Worm (Caenorhabditis elegans) whole organism, L3 larva: Measurements from ENCODE around the gene F07B10.7.

Experiments
- ama-1 ChIP-seq: fragments of 150-350 bp; optimal IDR thresholded peaks from 2 replicates; lab custom pipeline; 2018
- ceh-16 ChIP-seq: sonication (generic microtip); optimal IDR thresholded peaks from 2 replicates; lab custom pipeline; 2017; ENCODE audit warnings: missing biosample characterization, missing genetic modification characterization
- ceh-28 ChIP-seq: fragments of 150-350 bp; optimal IDR thresholded peaks from 2 replicates; lab custom pipeline; 2014; ENCODE audit warnings: missing biosample characterization, missing genetic modification reagents, missing genetic modification characterization
- ceh-82 ChIP-seq: fragments of 150-350 bp; optimal IDR thresholded peaks from 2 replicates; lab custom pipeline; 2014; ENCODE audit warnings: missing biosample characterization, missing genetic modification characterization
- ceh-9 ChIP-seq: sonication (generic microtip); optimal IDR thresholded peaks from 2 replicates; lab custom pipeline; 2018; ENCODE audit warnings: missing biosample characterization, missing genetic modification characterization
- daf-12 ChIP-seq: fragments of 150-350 bp; optimal IDR thresholded peaks from 2 replicates; lab custom pipeline; 2014; ENCODE audit warnings: missing biosample characterization, missing genetic modification reagents, missing genetic modification characterization
- egl-27 ChIP-seq: sonication (generic microtip); optimal IDR thresholded peaks from 4 replicates; lab custom pipeline; 2017; ENCODE audit warnings: missing biosample characterization, missing genetic modification reagents, missing genetic modification characterization
- elt-1 ChIP-seq: fragments of 150-350 bp; optimal IDR thresholded peaks from 2 replicates; lab custom pipeline; 2014; ENCODE audit warnings: missing biosample characterization, missing genetic modification characterization
- elt-2 ChIP-seq: sonication (generic microtip); optimal IDR thresholded peaks from 2 replicates; lab custom pipeline; 2016; ENCODE audit warnings: missing genetic modification reagents, mild to moderate bottlenecking, missing genetic modification characterization, missing compliant biosample characterization
- elt-3 ChIP-seq, 3 experiments: fragments of 150-350 bp in 1 of 3; sonication (generic microtip) in 2 of 3; optimal IDR thresholded peaks; 2 replicates in 2 of 3; 4 replicates in 1 of 3; lab custom pipeline; 2014 to 2017; ENCODE audit warnings: missing biosample characterization in 3 of 3, missing genetic modification characterization in 3 of 3
- eor-1 ChIP-seq, 2 experiments: fragments of 150-350 bp; optimal IDR thresholded peaks; 2 replicates each; lab custom pipeline; 2014 to 2018; ENCODE audit warnings: missing biosample characterization in 2 of 2, missing genetic modification characterization in 2 of 2
- hmg-11 ChIP-seq: sonication (generic microtip); optimal IDR thresholded peaks from 2 replicates; lab custom pipeline; 2016; ENCODE audit warnings: missing genetic modification characterization, missing compliant biosample characterization
- lin-15B ChIP-seq: fragments of 150-350 bp; optimal IDR thresholded peaks from 2 replicates; lab custom pipeline; 2014; ENCODE audit warnings: missing biosample characterization, missing genetic modification characterization
- lin-39 ChIP-seq: fragments of 150-350 bp; optimal IDR thresholded peaks from 2 replicates; lab custom pipeline; 2018; ENCODE audit warnings: missing biosample characterization, missing genetic modification reagents, missing genetic modification characterization
- lsy-12 ChIP-seq: sonication (generic microtip); optimal IDR thresholded peaks from 2 replicates; lab custom pipeline; 2016; ENCODE audit warnings: mild to moderate bottlenecking, missing genetic modification characterization, missing compliant biosample characterization
- mdl-1 ChIP-seq: fragments of 150-350 bp; optimal IDR thresholded peaks from 2 replicates; lab custom pipeline; 2014; ENCODE audit warnings: missing biosample characterization, missing genetic modification characterization
- mml-1 ChIP-seq: fragments of 150-350 bp; sonication (generic microtip); optimal IDR thresholded peaks from 3 replicates; lab custom pipeline; 2014; ENCODE audit warnings: missing biosample characterization, missing genetic modification characterization
- nfya-1 ChIP-seq: sonication (generic microtip); optimal IDR thresholded peaks from 2 replicates; lab custom pipeline; 2017; ENCODE audit warnings: missing genetic modification characterization, mild to moderate bottlenecking, missing compliant biosample characterization, antibody characterized with exemption, moderate library complexity; ENCODE audit not compliant: insufficient read depth
- nhr-12 ChIP-seq: fragments of 150-350 bp; optimal IDR thresholded peaks from 2 replicates; lab custom pipeline; 2014; ENCODE audit warnings: missing biosample characterization, missing genetic modification characterization
- nhr-237 ChIP-seq: fragments of 150-350 bp; optimal IDR thresholded peaks from 2 replicates; lab custom pipeline; 2014; ENCODE audit warnings: missing biosample characterization, missing genetic modification characterization
- nhr-25 ChIP-seq: sonication (generic microtip); optimal IDR thresholded peaks from 2 replicates; lab custom pipeline; 2017; ENCODE audit warnings: missing biosample characterization, missing genetic modification characterization
- nhr-28 ChIP-seq: fragments of 150-350 bp; optimal IDR thresholded peaks from 2 replicates; lab custom pipeline; 2014; ENCODE audit warnings: missing biosample characterization, missing genetic modification characterization
- nhr-43 ChIP-seq: sonication (generic microtip); optimal IDR thresholded peaks from 2 replicates; lab custom pipeline; 2016; ENCODE audit warnings: mild to moderate bottlenecking, missing genetic modification characterization, missing compliant biosample characterization; ENCODE audit not compliant: poor library complexity, severe bottlenecking
- nhr-67 ChIP-seq: fragments of 150-350 bp; optimal IDR thresholded peaks from 2 replicates; lab custom pipeline; 2014; ENCODE audit warnings: missing biosample characterization, missing genetic modification characterization
- nhr-77 ChIP-seq: fragments of 150-350 bp; optimal IDR thresholded peaks from 2 replicates; lab custom pipeline; 2014; ENCODE audit warnings: missing biosample characterization, missing genetic modification characterization
- pha-4 ChIP-seq: fragments of 150-350 bp; optimal IDR thresholded peaks from 2 replicates; lab custom pipeline; 2014; ENCODE audit warnings: missing biosample characterization, missing genetic modification reagents, missing genetic modification characterization
- pqm-1 ChIP-seq: fragments of 150-350 bp; optimal IDR thresholded peaks from 2 replicates; lab custom pipeline; 2017; ENCODE audit warnings: missing biosample characterization, missing genetic modification characterization, inconsistent platforms
- sea-2 ChIP-seq: fragments of 150-350 bp; sonication (generic microtip); optimal IDR thresholded peaks from 4 replicates; lab custom pipeline; 2014; ENCODE audit warnings: missing biosample characterization, missing genetic modification reagents, missing genetic modification characterization
- skn-1 ChIP-seq: fragments of 150-350 bp; optimal IDR thresholded peaks from 2 replicates; lab custom pipeline; 2014; ENCODE audit warnings: missing biosample characterization, missing genetic modification characterization
- snpc-4 ChIP-seq: fragments of 150-350 bp; optimal IDR thresholded peaks from 2 replicates; lab custom pipeline; 2014; ENCODE audit warnings: missing biosample characterization, missing genetic modification characterization
- tbx-2 ChIP-seq: sonication (generic microtip); optimal IDR thresholded peaks from 2 replicates; lab custom pipeline; 2016; ENCODE audit warnings: mild to moderate bottlenecking, missing genetic modification characterization, missing compliant biosample characterization
- unc-39 ChIP-seq: sonication (generic microtip); optimal IDR thresholded peaks from 4 replicates; lab custom pipeline; 2017; ENCODE audit warnings: missing biosample characterization, missing genetic modification characterization
- ztf-11 ChIP-seq: fragments of 150-350 bp; optimal IDR thresholded peaks from 2 replicates; lab custom pipeline; 2014; ENCODE audit warnings: missing biosample characterization, missing genetic modification characterization
- ztf-4 ChIP-seq: fragments of 150-350 bp; optimal IDR thresholded peaks from 2 replicates; lab custom pipeline; 2014; ENCODE audit warnings: missing biosample characterization, missing genetic modification characterization

F07B10.7 gene

DNA sequence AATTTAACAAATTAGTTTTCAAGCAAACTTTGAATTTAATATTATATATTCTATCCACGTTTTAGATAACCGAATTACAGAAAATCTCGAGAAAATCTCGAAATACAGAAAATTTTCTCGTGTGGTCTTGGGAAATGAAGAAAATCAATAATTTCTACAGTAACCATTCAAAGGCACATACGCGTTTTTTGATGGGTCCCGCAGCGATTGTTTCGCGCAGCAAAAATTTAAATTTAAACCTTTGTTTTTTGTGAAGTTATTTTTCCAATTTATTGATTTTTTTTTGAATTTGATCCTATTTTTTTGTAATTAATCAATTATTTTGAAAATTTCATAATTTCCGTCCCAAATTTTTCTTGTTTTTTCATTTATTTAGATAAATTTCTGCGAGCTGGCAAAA is 19.0 kb upstream of the F07B10.7 start:
- TF ChIP-seq mml-1 (tag; lab: Kevin White, UChicago) (no peak), ztf-4 (tag; lab: Kevin White, UChicago) (no peak), hmg-11 (tag; lab: Kevin White, UChicago) (no peak), elt-2 (tag; lab: Kevin White, UChicago) (no peak), ceh-9 (no peak), nhr-67 (no peak), egl-27 (tag; lab: Kevin White, UChicago) (no peak)

DNA sequence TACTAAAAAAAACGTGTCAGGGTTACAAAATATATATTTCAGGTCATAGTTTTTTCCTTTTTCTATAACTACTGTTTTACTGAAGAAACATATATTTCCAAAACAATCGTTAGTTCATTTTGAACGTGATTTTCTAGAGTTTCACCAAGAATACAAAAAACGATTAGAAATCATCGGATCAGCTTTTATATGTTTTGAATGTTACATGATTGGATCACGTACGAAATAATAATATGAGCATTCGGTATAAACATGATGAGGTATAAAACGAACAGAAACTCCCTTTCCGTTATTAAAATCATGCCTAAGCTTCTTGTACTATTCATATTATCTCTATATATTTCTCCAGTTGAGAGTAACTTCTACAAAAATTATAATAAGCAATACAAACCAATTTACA is 12.3 kb upstream of the F07B10.7 start, which contains the start of gene clec-223:
Gene clec-223, plus strand, starts transcription at position 301 of the 400 bp plus-strand sequence.
- TF ChIP-seq nhr-237 (tag; lab: Kevin White, UChicago): no peak
- no peak for TF ChIP-seq pha-4 (tag; lab: Kevin White, UChicago)
- TF ChIP-seq ceh-82: no peak
- TF ChIP-seq nhr-28 (tag; lab: Kevin White, UChicago): no peak
- no peak for TF ChIP-seq lsy-12

ce11 chrV:11271051-11271450 is 10.5 kb upstream of the F07B10.7 start, which contains the start of gene clec-222:
Gene clec-222, plus strand, starts transcription at chrV:11271351.
- TF ChIP-seq egl-27 (tag; lab: Kevin White, UChicago): no peak
- TF ChIP-seq nhr-12 (tag; lab: Kevin White, UChicago): no peak
- no peak for TF ChIP-seq ceh-16
- no peak for TF ChIP-seq ztf-11 (tag; lab: Kevin White, UChicago)
- TF ChIP-seq ama-1 (lab: Kevin White, UChicago): no peak
- TF ChIP-seq tbx-2: no peak
- no peak for TF ChIP-seq snpc-4
- TF ChIP-seq elt-1 (tag; lab: Kevin White, UChicago): no peak
- TF ChIP-seq ceh-28: no peak
- no peak for TF ChIP-seq nhr-28 (tag; lab: Kevin White, UChicago)
- TF ChIP-seq nfya-1 (tag; lab: Kevin White, UChicago): no peak
- TF ChIP-seq sea-2: no peak
- TF ChIP-seq lin-15B: no peak
- no peak for TF ChIP-seq lin-39 (tag; lab: Kevin White, UChicago)
- TF ChIP-seq nhr-77: no peak
- TF ChIP-seq hmg-11 (tag; lab: Kevin White, UChicago): no peak

DNA sequence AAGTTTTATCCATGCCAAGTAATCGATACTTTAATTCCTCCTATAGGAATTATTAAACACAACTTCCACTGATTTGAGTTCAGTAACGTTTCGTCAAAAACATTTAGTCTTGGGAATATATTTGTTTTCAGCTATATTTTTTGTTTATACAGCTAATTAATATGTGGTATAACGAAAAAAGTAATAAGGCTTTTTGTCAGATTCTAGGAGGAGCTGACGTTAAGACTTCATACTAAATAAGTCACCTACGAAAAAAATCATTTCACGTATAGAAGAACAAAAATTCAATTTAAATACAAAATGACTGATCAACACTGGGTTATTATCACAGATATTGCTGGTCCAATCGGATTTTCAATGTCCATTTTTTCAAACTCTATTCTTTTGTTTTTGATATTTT is 8.3 kb upstream of the F07B10.7 start, which contains the start of gene str-115:
Gene str-115, plus strand, starts transcription at position 301 of the 400 bp plus-strand sequence.
- TF ChIP-seq elt-2 (tag; lab: Kevin White, UChicago): no peak

DNA sequence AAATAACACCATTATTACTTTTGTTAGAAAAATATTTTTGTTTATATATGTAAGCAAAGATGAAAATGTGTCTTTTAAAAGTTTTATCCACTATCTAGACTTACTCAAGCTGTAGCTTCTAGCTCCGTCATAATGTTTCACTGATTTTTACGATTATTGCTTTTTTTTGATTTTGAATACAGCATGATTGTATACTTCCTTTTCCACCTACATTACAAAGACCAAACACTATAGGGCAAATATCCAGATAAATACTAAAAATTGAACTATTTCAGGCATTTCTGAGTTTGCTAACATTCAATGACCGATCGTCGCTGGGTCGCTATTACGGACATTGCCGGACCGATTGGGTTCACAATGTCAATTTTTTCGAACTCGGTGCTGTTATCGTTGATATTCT is 6.2 kb upstream of the F07B10.7 start, which contains the start of gene str-116:
Gene str-116, plus strand, starts transcription at position 301 of the 400 bp plus-strand sequence.
- TF ChIP-seq sea-2 (no peak), nhr-67 (no peak), elt-3 (tag; optimal IDR thresholded peaks at IDR 0.05; lab: Kevin White, UChicago) (no peak), unc-39 (no peak)

DNA sequence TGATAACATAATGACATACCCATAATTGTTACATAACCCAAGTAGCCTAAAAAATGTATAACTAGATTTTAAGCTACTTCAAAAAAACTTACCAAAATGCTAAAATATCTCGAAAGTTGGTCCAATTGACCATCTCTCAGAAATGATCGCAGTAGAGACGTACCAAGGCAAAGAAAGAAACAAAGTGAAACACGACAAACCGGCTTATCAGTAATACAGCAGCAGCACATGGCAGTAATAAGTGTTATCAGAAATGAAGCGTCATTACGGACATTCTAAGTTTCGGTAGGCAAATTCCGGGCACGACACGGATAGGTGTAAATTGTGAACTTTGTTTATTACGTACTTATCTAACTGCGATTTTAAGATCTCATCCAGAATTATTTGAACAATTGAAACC is 5.0 kb upstream of the F07B10.7 start, which contains the start of gene cln-3.1:
Gene cln-3.1, minus strand, starts transcription at position 171 of the 400 bp plus-strand sequence.
- TF ChIP-seq ceh-28 (no peak), nhr-43 (no peak), skn-1 (tag; lab: Kevin White, UChicago) (no peak), tbx-2 (no peak), pqm-1 (tag; lab: Kevin White, UChicago) (peak; percentile 28), pha-4 (tag; lab: Kevin White, UChicago) (no peak), elt-1 (tag; lab: Kevin White, UChicago) (no peak), elt-2 (tag; lab: Kevin White, UChicago) (peak; percentile 64), daf-12 (tag; lab: Kevin White, UChicago) (no peak), mdl-1 (tag; lab: Kevin White, UChicago) (no peak)

ce11 chrV:11263025-11263424 is 2.5 kb upstream of the F07B10.7 start, which contains the start of gene F07B10.4:
Gene F07B10.4, minus strand, starts transcription at chrV:11263125.
- TF ChIP-seq tbx-2: no peak
- no peak for TF ChIP-seq ztf-11 (tag; lab: Kevin White, UChicago)
- TF ChIP-seq egl-27 (tag; lab: Kevin White, UChicago): no peak
- TF ChIP-seq nhr-25: no peak
- TF ChIP-seq eor-1 (tag; optimal IDR thresholded peaks at IDR 0.05; lab: Kevin White, UChicago): no peak
- TF ChIP-seq, all 47 proteins: peak for 0
